Worm (Caenorhabditis elegans) whole organism, L4 larva: Measurements from ENCODE around the gene K02E11.7.
A peak's percentile ranks its signal among the peaks of the same experiment; 100 is the strongest.
"Not testable (repeated sequence)": the region's sequence is repeated elsewhere in the genome, so short reads cannot be mapped to it uniquely, and the experiment has no call there.

ENCODE experiments used
- D1046.2 ChIP-seq: fragments of 200-800 bp; sonication (Bioruptor generic); IDR thresholded peaks from 2 replicates; pipeline ENCODE4 v1.3.6; 2022; ENCODE audit warnings: missing genetic modification characterization, missing compliant biosample characterization
- F26F4.8 ChIP-seq: fragments of 200-800 bp; sonication (Bioruptor generic); conservative IDR thresholded peaks from 2 replicates; pipeline ENCODE4 v1.3.6; 2022; ENCODE audit warnings: missing genetic modification characterization, missing compliant biosample characterization
- F44E2.7 ChIP-seq: fragments of 200-800 bp; sonication (Bioruptor generic); IDR thresholded peaks from 2 replicates; pipeline ENCODE4 v2.1.2; 2022; ENCODE audit warnings: missing genetic modification characterization, missing compliant biosample characterization
- T26A8.4 ChIP-seq: fragments of 200-800 bp; sonication (Bioruptor generic); IDR thresholded peaks from 2 replicates; pipeline ENCODE4 v1.3.6; 2022; ENCODE audit warnings: missing genetic modification characterization, missing compliant biosample characterization
- Y105C5A.15 ChIP-seq: fragments of 200-800 bp; sonication (Bioruptor generic); IDR thresholded peaks from 2 replicates; pipeline ENCODE4 v1.3.6; 2022; ENCODE audit warnings: missing genetic modification characterization, missing compliant biosample characterization
- Y48G9A.11 ChIP-seq: fragments of 200-800 bp; sonication (Bioruptor generic); IDR thresholded peaks from 2 replicates; pipeline ENCODE4 v1.3.6; 2022; ENCODE audit warnings: missing genetic modification reagents, missing genetic modification characterization, missing compliant biosample characterization
- ZK546.5 ChIP-seq, 2 experiments: sonication (generic microtip); optimal IDR thresholded peaks; 2 replicates each; lab custom pipeline; 2017; ENCODE audit warnings: missing biosample characterization in 2 of 2, missing genetic modification characterization in 2 of 2
- aha-1 ChIP-seq: fragments of 150-350 bp; peaks from one replicate; lab custom pipeline; 2014; ENCODE audit warnings: missing biosample characterization, missing genetic modification characterization
- arid-1 ChIP-seq: fragments of 200-800 bp; sonication (Bioruptor generic); conservative IDR thresholded peaks from 2 replicates; pipeline ENCODE4 v1.3.6; 2022; ENCODE audit warnings: missing genetic modification reagents, missing genetic modification characterization, missing compliant biosample characterization
- ceh-20 ChIP-seq: fragments of 200-800 bp; sonication (Bioruptor generic); IDR thresholded peaks from 2 replicates; pipeline ENCODE4 v1.3.6; 2022; ENCODE audit warnings: missing genetic modification reagents, missing genetic modification characterization, missing compliant biosample characterization
- ceh-44 ChIP-seq: fragments of 200-800 bp; sonication (Bioruptor generic); IDR thresholded peaks from 2 replicates; pipeline ENCODE4 v1.3.6; 2022; ENCODE audit warnings: missing genetic modification reagents, missing genetic modification characterization, missing compliant biosample characterization
- ctbp-1 ChIP-seq: fragments of 200-800 bp; sonication (Bioruptor generic); IDR thresholded peaks from 2 replicates; pipeline ENCODE4 v1.3.6; 2022; ENCODE audit warnings: missing genetic modification reagents, missing genetic modification characterization, missing compliant biosample characterization
- daf-16 ChIP-seq, 3 experiments: sonication (generic microtip); optimal IDR thresholded peaks; 2 replicates each; lab custom pipeline; 2016 to 2017; ENCODE audit warnings: missing genetic modification characterization in 3 of 3, missing genetic modification reagents in 3 of 3, mild to moderate bottlenecking in 2 of 3, missing compliant biosample characterization in 2 of 3, missing biosample characterization in 1 of 3, moderate library complexity in 1 of 3
- daf-8 ChIP-seq: fragments of 200-800 bp; sonication (Bioruptor generic); IDR thresholded peaks from 2 replicates; pipeline ENCODE4 v1.3.6; 2022; ENCODE audit warnings: missing genetic modification characterization, missing compliant biosample characterization
- dmd-6 ChIP-seq: fragments of 200-800 bp; sonication (Bioruptor generic); IDR thresholded peaks from 2 replicates; pipeline ENCODE4 v1.3.6; 2022; ENCODE audit warnings: missing genetic modification reagents, missing genetic modification characterization, missing compliant biosample characterization
- dmd-8 ChIP-seq: fragments of 200-800 bp; sonication (Bioruptor generic); IDR thresholded peaks from 2 replicates; pipeline ENCODE4 v1.3.6; 2022; ENCODE audit warnings: missing genetic modification characterization, missing compliant biosample characterization
- egl-43 ChIP-seq: fragments of 200-800 bp; sonication (Bioruptor generic); IDR thresholded peaks from 2 replicates; pipeline ENCODE4 v1.3.6; 2022; ENCODE audit warnings: missing genetic modification reagents, missing genetic modification characterization, missing compliant biosample characterization
- hlh-30 ChIP-seq: sonication (generic microtip); optimal IDR thresholded peaks from 2 replicates; lab custom pipeline; 2017; ENCODE audit warnings: antibody characterized with exemption, mild to moderate bottlenecking, missing genetic modification characterization, missing compliant biosample characterization; ENCODE audit not compliant: insufficient read depth
- hmg-1.1 ChIP-seq: fragments of 200-800 bp; sonication (Bioruptor generic); IDR thresholded peaks from 2 replicates; pipeline ENCODE4 v1.3.6; 2022; ENCODE audit warnings: missing genetic modification reagents, missing genetic modification characterization, missing compliant biosample characterization
- lim-7 ChIP-seq: fragments of 200-800 bp; sonication (Bioruptor generic); IDR thresholded peaks from 2 replicates; pipeline ENCODE4 v1.3.6; 2022; ENCODE audit warnings: missing genetic modification characterization, missing compliant biosample characterization
- lin-38 ChIP-seq: fragments of 200-800 bp; sonication (Bioruptor generic); IDR thresholded peaks from 2 replicates; pipeline ENCODE4 v1.3.6; 2022; ENCODE audit warnings: missing genetic modification reagents, missing genetic modification characterization, missing compliant biosample characterization
- madf-5 ChIP-seq, 2 experiments: fragments of 200-800 bp; sonication (Bioruptor generic); IDR thresholded peaks; 2 replicates each; pipeline ENCODE4 v1.3.6; 2022; ENCODE audit warnings: missing compliant biosample characterization in 2 of 2, missing genetic modification characterization in 2 of 2
- madf-9 ChIP-seq: fragments of 200-800 bp; sonication (Bioruptor generic); conservative IDR thresholded peaks from 2 replicates; pipeline ENCODE4 v1.3.6; 2022; ENCODE audit warnings: missing genetic modification reagents, missing genetic modification characterization, missing compliant biosample characterization
- mdt-29 ChIP-seq: fragments of 200-800 bp; sonication (Bioruptor generic); IDR thresholded peaks from 2 replicates; pipeline ENCODE4 v1.3.6; 2022; ENCODE audit warnings: missing genetic modification reagents, missing genetic modification characterization, missing compliant biosample characterization
- mxl-2 ChIP-seq: fragments of 200-800 bp; sonication (Bioruptor generic); conservative IDR thresholded peaks from 2 replicates; pipeline ENCODE4 v1.3.6; 2022; ENCODE audit warnings: missing genetic modification reagents, missing genetic modification characterization, missing compliant biosample characterization
- mxl-3 ChIP-seq: fragments of 200-800 bp; sonication (Bioruptor generic); optimal IDR thresholded peaks from 2 replicates; lab custom pipeline; 2018; ENCODE audit warnings: mild to moderate bottlenecking, missing genetic modification characterization, missing compliant biosample characterization
- nhr-111 ChIP-seq: fragments of 200-800 bp; sonication (Bioruptor generic); optimal IDR thresholded peaks from 2 replicates; lab custom pipeline; 2018; ENCODE audit warnings: mild to moderate bottlenecking, missing genetic modification characterization, missing compliant biosample characterization
- nhr-41 ChIP-seq: fragments of 200-800 bp; sonication (Bioruptor generic); IDR thresholded peaks from 2 replicates; pipeline ENCODE4 v1.3.6; 2022; ENCODE audit warnings: missing genetic modification reagents, missing genetic modification characterization, missing compliant biosample characterization
- nhr-42 ChIP-seq: fragments of 200-800 bp; sonication (Bioruptor generic); IDR thresholded peaks from 2 replicates; pipeline ENCODE4 v1.3.6; 2022; ENCODE audit warnings: missing genetic modification characterization, missing compliant biosample characterization
- nhr-48 ChIP-seq: sonication (generic microtip); optimal IDR thresholded peaks from 2 replicates; lab custom pipeline; 2016; ENCODE audit warnings: mild to moderate bottlenecking, missing genetic modification characterization, missing compliant biosample characterization
- nhr-76 ChIP-seq: fragments of 150-350 bp; optimal IDR thresholded peaks from 2 replicates; lab custom pipeline; 2014; ENCODE audit warnings: missing biosample characterization, missing genetic modification characterization
- pha-4 ChIP-seq, 2 experiments: fragments of 150-350 bp in 1 of 2; fragments of 200-800 bp in 1 of 2; sonication (Bioruptor generic) in 1 of 2; IDR thresholded peaks in 1 of 2; optimal IDR thresholded peaks in 1 of 2; 2 replicates each; pipeline versions ENCODE4 v1.3.6 to Lab custom; 2014 to 2022; ENCODE audit warnings: missing genetic modification characterization in 2 of 2, missing genetic modification reagents in 2 of 2, missing biosample characterization in 1 of 2, missing compliant biosample characterization in 1 of 2
- php-3 ChIP-seq: fragments of 200-800 bp; sonication (Bioruptor generic); IDR thresholded peaks from 2 replicates; pipeline ENCODE4 v1.3.6; 2022; ENCODE audit warnings: missing genetic modification reagents, missing genetic modification characterization, missing compliant biosample characterization
- saeg-2 ChIP-seq: fragments of 200-800 bp; sonication (Bioruptor generic); IDR thresholded peaks from 2 replicates; pipeline ENCODE4 v1.3.6; 2022; ENCODE audit warnings: missing genetic modification reagents, missing genetic modification characterization, missing compliant biosample characterization
- set-16 ChIP-seq: fragments of 200-800 bp; sonication (Bioruptor generic); IDR thresholded peaks from 2 replicates; pipeline ENCODE4 v1.3.6; 2022; ENCODE audit warnings: missing genetic modification reagents, missing genetic modification characterization, missing compliant biosample characterization
- snpc-1.2 ChIP-seq: fragments of 200-800 bp; sonication (Bioruptor generic); IDR thresholded peaks from 2 replicates; pipeline ENCODE4 v1.3.6; 2022; ENCODE audit warnings: missing genetic modification reagents, missing genetic modification characterization, missing compliant biosample characterization
- snpc-4 ChIP-seq: fragments of 150-350 bp; optimal IDR thresholded peaks from 2 replicates; lab custom pipeline; 2014; ENCODE audit warnings: missing biosample characterization, missing genetic modification characterization
- spr-1 ChIP-seq: sonication (generic microtip); optimal IDR thresholded peaks from 2 replicates; lab custom pipeline; 2016; ENCODE audit warnings: mild to moderate bottlenecking, missing genetic modification characterization, missing compliant biosample characterization
- tra-1 ChIP-seq: fragments of 200-800 bp; sonication (Bioruptor generic); IDR thresholded peaks from 2 replicates; pipeline ENCODE4 v1.3.6; 2022; ENCODE audit warnings: missing genetic modification reagents, missing genetic modification characterization, missing compliant biosample characterization
- vab-7 ChIP-seq: fragments of 200-800 bp; sonication (Bioruptor generic); IDR thresholded peaks from 2 replicates; pipeline ENCODE4 v1.3.6; 2022; ENCODE audit warnings: missing genetic modification reagents, missing genetic modification characterization, missing compliant biosample characterization

K02E11.7 gene

DNA sequence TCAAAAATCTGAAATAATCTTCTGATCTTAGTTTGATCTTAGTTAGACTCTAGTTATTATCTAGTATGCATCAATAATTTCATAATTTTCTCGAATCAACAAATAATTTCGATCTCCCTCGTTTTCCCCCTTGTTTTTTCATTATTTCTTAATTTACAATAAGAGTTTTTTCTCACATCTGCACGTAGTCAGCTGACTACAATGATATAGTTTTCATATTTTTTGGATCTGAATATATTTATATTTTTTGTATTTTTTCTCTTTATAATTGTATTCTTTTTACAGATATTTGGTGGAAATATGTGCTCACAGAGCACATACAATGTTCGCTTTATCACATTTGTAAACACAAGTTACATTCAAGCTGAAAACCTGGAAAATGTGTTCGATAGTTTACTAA lies 10.2 kb downstream of the K02E11.7 start, which contains the start of gene sre-7:
TSS of gene sre-7 (plus strand) at position 301 of the 400 bp plus-strand sequence.
- no peak for TF ChIP-seq saeg-2
- TF ChIP-seq daf-16 (GFP tag; optimal IDR thresholded peaks at IDR 0.05; lab: Kevin White, UChicago), result no peak
- TF ChIP-seq daf-16 (tag; optimal IDR thresholded peaks at IDR 0.05; lab: Kevin White, UChicago), result no peak
- TF ChIP-seq ZK546.5 (tag; optimal IDR thresholded peaks at IDR 0.05; lab: Kevin White, UChicago), result no peak
- no peak for TF ChIP-seq snpc-4 (tag; lab: Kevin White, UChicago)
- TF ChIP-seq ceh-44, result no peak
- TF ChIP-seq nhr-76 (tag; lab: Kevin White, UChicago), result no peak
- no peak for TF ChIP-seq hlh-30 (tag; lab: Kevin White, UChicago)
- no peak for TF ChIP-seq nhr-48 (tag; lab: Kevin White, UChicago)
- no peak for TF ChIP-seq nhr-111 (GFP tag; lab: Kevin White, UChicago)

DNA sequence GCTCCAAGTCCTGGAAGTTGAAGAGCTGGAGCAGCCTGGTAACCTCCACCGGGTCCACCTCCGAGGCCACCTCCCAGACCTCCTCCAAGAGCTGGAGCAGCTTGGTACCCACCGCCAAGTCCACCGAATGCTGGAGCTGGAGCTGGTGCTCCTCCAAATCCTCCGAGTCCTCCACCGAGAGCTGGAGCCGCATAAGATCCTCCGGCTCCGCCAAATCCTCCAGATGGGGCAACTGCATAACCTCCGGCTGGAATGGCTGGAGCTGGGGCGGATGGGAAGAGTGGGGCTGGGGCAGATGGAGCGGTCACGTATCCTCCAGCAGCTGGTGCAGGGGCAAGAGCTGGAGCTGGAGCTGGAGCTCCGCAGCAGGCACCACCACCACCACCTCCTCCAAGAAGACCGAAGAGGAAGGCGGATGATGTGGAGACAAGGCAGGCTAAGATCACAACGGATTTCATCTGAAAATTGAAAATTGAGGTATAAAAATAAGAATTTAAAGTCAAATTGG lies 13.4 kb downstream of the K02E11.7 start, which contains the start of gene K02E11.10:
TSS of gene K02E11.10 (minus strand) at position 458 of the 508 bp plus-strand sequence.
- TF ChIP-seq aha-1 (tag; lab: Kevin White, UChicago), result peak; percentile 56
- peak; percentile 97 for TF ChIP-seq set-16 (GFP tag; lab: Robert Waterston, UW)
- TF ChIP-seq mxl-3, result no peak
- peak; percentile 9 for TF ChIP-seq spr-1 (tag; lab: Kevin White, UChicago)
- TF ChIP-seq D1046.2 (GFP tag; lab: Robert Waterston, UW), result no peak
- 0 out of 4 replicates have a peak, but pooled peaks of 1 of the 2 experiments have one; percentile 40 for TF ChIP-seq madf-5 (GFP tag; IDR thresholded peaks at IDR 0.05; lab: Robert Waterston, UW)

DNA sequence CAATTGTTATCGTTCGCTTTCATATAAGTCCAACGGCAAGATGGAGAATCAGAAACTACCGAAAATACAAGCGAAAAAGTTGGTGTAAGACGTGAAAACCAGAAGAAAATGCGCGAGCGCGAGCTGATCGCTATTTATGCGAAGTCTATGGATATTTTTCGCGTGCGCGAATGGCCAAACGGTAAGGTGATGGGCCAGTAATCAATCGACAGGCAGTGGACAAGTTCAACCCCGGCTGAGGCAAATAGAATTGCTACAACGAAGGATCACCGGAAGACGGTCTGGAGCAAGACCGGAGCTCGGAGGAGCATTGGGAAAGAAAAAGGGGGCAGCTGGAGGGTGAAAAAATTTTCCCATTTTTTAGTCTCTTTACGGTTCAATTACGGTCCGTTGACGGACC lies 16.7 kb downstream of the K02E11.7 start:
- TF ChIP-seq lim-7 (peak; percentile 89), nhr-42 (GFP tag; lab: Robert Waterston, UW) (0 out of 2 replicates have a peak, but pooled peaks have one; percentile 65), Y48G9A.11 (peak; percentile 81), snpc-1.2 (peak; percentile 84), mxl-2 (GFP tag; lab: Robert Waterston, UW) (0 out of 2 replicates have a peak, but pooled peaks have one; percentile 40), ceh-44 (peak; percentile 64; the same call in 1 of the 2 replicates), tra-1 (GFP tag; lab: Robert Waterston, UW) (peak; percentile 49; the same call in 1 of the 2 replicates), F44E2.7 (GFP tag; lab: Robert Waterston, UW) (peak; percentile 59; the same call in 1 of the 2 replicates), F26F4.8 (GFP tag; lab: Robert Waterston, UW) (peak; percentile 92), lin-38 (peak; percentile 82), ceh-20 (0 out of 2 replicates have a peak, but pooled peaks have one; percentile 28), hmg-1.1 (peak; percentile 24; the same call in 1 of the 2 replicates), Y105C5A.15 (GFP tag; lab: Robert Waterston, UW) (0 out of 2 replicates have a peak, but pooled peaks have one; percentile 47), saeg-2 (0 out of 2 replicates have a peak, but pooled peaks have one; percentile 46), daf-8 (0 out of 2 replicates have a peak, but pooled peaks have one; percentile 33), set-16 (GFP tag; lab: Robert Waterston, UW) (peak; percentile 56), D1046.2 (GFP tag; lab: Robert Waterston, UW) (peak; percentile 86; the same call in 1 of the 2 replicates), T26A8.4 (GFP tag; lab: Robert Waterston, UW) (peak; percentile 52; the same call in 1 of the 2 replicates), madf-9 (GFP tag; lab: Robert Waterston, UW) (peak; percentile 59; the same call in 1 of the 2 replicates), ctbp-1 (GFP tag; lab: Robert Waterston, UW) (peak; percentile 78), arid-1 (GFP tag; lab: Robert Waterston, UW) (peak; percentile 72), madf-5 (GFP tag; IDR thresholded peaks at IDR 0.05; lab: Robert Waterston, UW) (peak; percentile 33 to 77; a peak in 2 of 4 replicates), egl-43 (peak; percentile 93), vab-7 (GFP tag; lab: Robert Waterston, UW) (peak; percentile 64), dmd-6 (GFP tag; lab: Robert Waterston, UW) (0 out of 2 replicates have a peak, but pooled peaks have one; percentile 35), mdt-29 (GFP tag; lab: Robert Waterston, UW) (peak; percentile 56; the same call in 1 of the 2 replicates), dmd-8 (peak; percentile 78), php-3 (GFP tag; lab: Robert Waterston, UW) (peak; percentile 53; the same call in 1 of the 2 replicates), pha-4 (GFP tag; IDR thresholded peaks at IDR 0.05; lab: Robert Waterston, UW) (peak; percentile 75), nhr-41 (GFP tag; lab: Robert Waterston, UW) (peak; percentile 26; the same call in 1 of the 2 replicates)
- not testable (repeated sequence) for TF ChIP-seq pha-4 (tag; optimal IDR thresholded peaks at IDR 0.05; lab: Kevin White, UChicago)
